Fruit fly (Drosophila melanogaster) whole organism, embryonic: ENCODE results near the gene CG3635.

Experiments used
- Bteb2 ChIP-seq: fragments of 200-800 bp; sonication (Bioruptor generic); optimal IDR thresholded peaks from 2 replicates; lab custom pipeline; 2016; ENCODE audit warnings: missing biosample characterization, missing genetic modification characterization
- C15 ChIP-seq: fragments of 200-800 bp; sonication (Bioruptor generic); IDR thresholded peaks from 3 replicates; pipeline ENCODE4 v1.3.6; 2022; ENCODE audit warnings: missing biosample characterization, missing genetic modification characterization
- Doc2 ChIP-seq: fragments of 200-800 bp; sonication (Bioruptor generic); IDR thresholded peaks from 2 replicates; pipeline ENCODE4 v1.3.6; 2022; ENCODE audit warnings: missing biosample characterization, missing genetic modification characterization
- phol ChIP-seq: fragments of 200-800 bp; sonication (Bioruptor generic); optimal IDR thresholded peaks from 3 replicates; lab custom pipeline; 2018; ENCODE audit warnings: missing biosample characterization, mild to moderate bottlenecking, missing genetic modification characterization, moderate library complexity

- TF ChIP-seq C15 (no peak), Doc2 (GFP tag; lab: Robert Waterston, UW) (no peak), Bteb2 (GFP tag; lab: Kevin White, UChicago) (no peak), phol (tag; lab: Kevin White, UChicago) (no peak)
Measured at dm6 chr2L:22139960-22140359, 35.3 kb upstream of the CG3635 start.
